In genomic region chr2L:12588846-12589490, dm6 we compare ENCODE assay signal across 1 fruit fly cellular context.
TF ChIP-seq lines count a peak whose summit lies in the region.

No protein-coding gene starts in this region.

TF ChIP-seq in whole organism, embryonic, 481 proteins besides CTCF, POLR2A, EP300 and RAD21 (continued from another document):
- TF ChIP-seq sens (GFP tag; lab: Kevin White, UChicago) (peak; percentile 81), lola (GFP tag; optimal IDR thresholded peaks at IDR 0.05; lab: Kevin White, UChicago) (peak in 1 of 3 experiments; percentile 33), CG12942 (GFP tag; optimal IDR thresholded peaks at IDR 0.05; lab: Kevin White, UChicago) (no peak), grn (GFP tag; optimal IDR thresholded peaks at IDR 0.05; lab: Kevin White, UChicago) (peak; percentile 79), CG1603 (tag; optimal IDR thresholded peaks at IDR 0.05; lab: Kevin White, UChicago) (peak; percentile 5), Vsx1 (GFP tag; optimal IDR thresholded peaks at IDR 0.05; lab: Kevin White, UChicago) (peak; percentile 64), dm (GFP tag; optimal IDR thresholded peaks at IDR 0.05; lab: Kevin White, UChicago) (no peak), CG33557 (GFP tag; optimal IDR thresholded peaks at IDR 0.05; lab: Kevin White, UChicago) (peak; percentile 68), CG1233 (GFP tag; optimal IDR thresholded peaks at IDR 0.05; lab: Kevin White, UChicago) (peak; percentile 19), kni (GFP tag; optimal IDR thresholded peaks at IDR 0.05; lab: Kevin White, UChicago) (peak; percentile 41), Xrp1 (GFP tag; IDR thresholded peaks at IDR 0.05; lab: Robert Waterston, UW) (0 out of 2 replicates have a peak, but pooled peaks have one; percentile 5), CG17385 (GFP tag; optimal IDR thresholded peaks at IDR 0.05; lab: Kevin White, UChicago) (no peak), fd102C (GFP tag; optimal IDR thresholded peaks at IDR 0.05; lab: Kevin White, UChicago) (peak; percentile 25), CG15696 (tag; optimal IDR thresholded peaks at IDR 0.05; lab: Kevin White, UChicago) (peak; percentile 72)
